Fruit fly (Drosophila melanogaster) Kc167 (cell line): Measurements from ENCODE around the gene DnaJ-1.

Experiments
- Myc ChIP-seq: fragments of >200 bp; optimal IDR thresholded peaks from 2 replicates; lab custom pipeline; 2017; ENCODE audit warnings: missing external identifiers
- Sin3A ChIP-seq: fragments of >200 bp; optimal IDR thresholded peaks from 2 replicates; lab custom pipeline; 2018; ENCODE audit warnings: missing external identifiers
- h ChIP-seq: fragments of >200 bp; optimal IDR thresholded peaks from 3 replicates; lab custom pipeline; 2018; ENCODE audit warnings: missing external identifiers
- insv ChIP-seq: fragments of >200 bp; optimal IDR thresholded peaks from 3 replicates; lab custom pipeline; 2018; ENCODE audit warnings: missing external identifiers
- psq ChIP-seq: fragments of >200 bp; optimal IDR thresholded peaks from 2 replicates; lab custom pipeline; 2017; ENCODE audit warnings: missing external identifiers
- ttk ChIP-seq: sonication (Bioruptor generic); optimal IDR thresholded peaks from 2 replicates; lab custom pipeline; 2017; ENCODE audit warnings: missing external identifiers

DnaJ-1 gene

DNA sequence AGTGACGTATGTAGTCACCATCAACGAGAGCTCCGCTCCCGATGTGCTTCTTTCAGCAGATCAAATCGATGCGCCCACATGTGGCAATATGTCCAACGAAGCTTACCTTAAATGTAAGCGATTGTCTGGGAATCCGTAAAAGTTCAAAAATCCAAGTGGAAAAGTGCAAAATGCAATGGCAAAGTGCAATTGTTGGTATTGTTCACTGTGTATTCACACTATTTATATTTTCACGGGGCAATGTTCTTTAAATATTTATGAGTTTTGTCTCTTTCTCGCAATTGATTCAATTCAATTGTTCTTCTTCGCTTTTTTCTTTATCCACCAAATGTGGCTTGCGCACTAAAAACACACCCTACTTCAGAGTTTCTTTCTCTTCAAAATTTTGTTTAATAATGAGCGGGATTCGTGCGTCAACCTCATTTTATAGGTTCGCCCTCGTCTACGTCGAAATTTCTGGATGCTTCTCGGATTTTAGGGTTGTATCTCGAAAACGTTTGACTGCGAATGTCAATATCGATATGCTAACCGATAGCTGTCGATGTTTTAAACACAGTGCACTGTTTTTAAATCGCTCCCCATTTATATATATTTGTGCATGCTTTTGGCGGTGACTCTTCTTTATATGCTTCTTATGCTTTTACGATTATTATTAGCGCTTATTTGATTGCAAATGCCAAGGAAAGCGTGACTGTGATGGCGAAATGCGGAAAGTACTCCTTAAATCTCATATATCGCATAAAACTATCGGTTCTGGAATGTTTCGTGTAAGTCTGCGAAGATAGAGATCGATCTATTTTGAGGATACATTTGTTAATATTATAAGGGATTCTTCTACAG is at the start of gene DnaJ-1:
TSS of gene DnaJ-1 (minus strand) at position 450 of the 840 bp plus-strand sequence.
- TF ChIP-seq h (lab: Kevin White, UChicago) (no peak), Myc (lab: Kevin White, UChicago) (no peak), Sin3A (lab: Kevin White, UChicago) (no peak), insv (lab: Kevin White, UChicago) (no peak), psq (lab: Kevin White, UChicago) (no peak), ttk (lab: Kevin White, UChicago) (no peak)

DNA sequence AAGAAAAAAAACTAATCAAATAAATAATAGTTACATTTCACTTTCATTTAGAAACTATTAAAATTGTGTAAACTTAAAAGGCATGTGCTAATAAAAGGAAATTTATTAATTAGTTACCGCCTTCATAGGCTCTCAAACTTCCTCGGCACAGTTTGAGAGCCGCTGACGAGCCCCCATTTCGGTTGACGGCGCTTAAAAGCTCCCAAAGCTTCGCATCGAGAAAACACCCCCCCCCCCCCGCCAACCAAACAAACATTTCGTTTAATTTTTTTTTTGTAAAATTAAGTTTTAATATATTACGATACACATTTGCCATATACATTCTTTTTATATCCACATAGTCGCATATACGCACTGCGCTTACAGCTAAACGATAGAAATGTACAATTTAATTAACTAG is 45.3 kb upstream of the DnaJ-1 start:
- TF ChIP-seq h (lab: Kevin White, UChicago) = no peak
- no peak for TF ChIP-seq insv (lab: Kevin White, UChicago)
- TF ChIP-seq Myc (lab: Kevin White, UChicago) = no peak
- TF ChIP-seq ttk (lab: Kevin White, UChicago) = no peak
- TF ChIP-seq Sin3A (lab: Kevin White, UChicago) = no peak
- no peak for TF ChIP-seq psq (lab: Kevin White, UChicago)

DNA sequence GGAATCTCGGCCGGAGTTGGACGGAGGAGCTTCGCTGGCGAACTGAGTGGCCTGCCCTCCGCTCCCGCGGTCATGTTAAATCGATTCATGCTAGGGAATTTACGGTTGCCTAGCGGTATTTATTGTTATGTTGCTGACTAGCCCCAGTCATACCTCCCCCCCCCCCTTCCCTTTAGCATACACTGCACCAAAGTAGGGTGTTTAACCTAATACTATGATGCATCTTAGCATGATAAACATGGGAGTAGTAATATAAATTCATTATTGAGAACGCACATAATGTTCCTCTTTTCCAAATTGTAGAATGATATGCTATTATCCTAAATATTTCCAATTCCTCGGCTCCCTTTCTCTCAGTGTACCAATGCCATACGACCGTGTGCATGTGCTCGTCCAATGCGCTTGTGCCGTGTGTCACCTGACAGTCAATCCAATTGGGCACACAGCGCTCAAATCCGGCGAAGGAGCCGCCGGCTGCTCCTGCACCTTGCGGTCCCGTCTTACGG is 44.6 kb upstream of the DnaJ-1 start, which contains the start of gene Tektin-C:
TSS of gene Tektin-C (minus strand) at position 51 of the 506 bp plus-strand sequence.
- TF ChIP-seq Myc (lab: Kevin White, UChicago) = no peak
- TF ChIP-seq ttk (lab: Kevin White, UChicago) = no peak
- TF ChIP-seq h (lab: Kevin White, UChicago) = no peak
- TF ChIP-seq insv (lab: Kevin White, UChicago) = no peak
- TF ChIP-seq Sin3A (lab: Kevin White, UChicago) = no peak
- TF ChIP-seq psq (lab: Kevin White, UChicago) = no peak

DNA sequence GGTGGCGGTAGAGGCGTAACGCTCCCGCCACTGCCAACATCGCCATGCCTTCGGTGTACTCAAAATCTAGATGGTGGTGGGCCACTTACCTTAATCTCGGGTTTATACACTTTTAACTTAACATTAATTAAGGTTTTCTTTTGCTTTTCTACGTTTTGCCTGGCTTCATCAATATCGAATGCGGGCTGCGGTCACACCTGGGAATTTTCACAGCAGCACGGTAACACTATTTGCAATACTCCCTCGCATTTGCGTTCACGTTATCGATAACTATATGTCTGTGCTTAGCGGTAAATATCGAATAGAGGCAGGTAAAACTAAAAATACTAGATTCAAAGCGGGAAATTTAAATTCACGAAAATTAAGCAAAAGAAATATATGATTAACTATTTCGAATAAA is 42.0 kb upstream of the DnaJ-1 start, which contains the start of gene Bre1:
TSS of gene Bre1 (minus strand) at position 226 of the 400 bp plus-strand sequence.
- TF ChIP-seq insv (lab: Kevin White, UChicago) (no peak), ttk (lab: Kevin White, UChicago) (no peak), Myc (lab: Kevin White, UChicago) (no peak)

DNA sequence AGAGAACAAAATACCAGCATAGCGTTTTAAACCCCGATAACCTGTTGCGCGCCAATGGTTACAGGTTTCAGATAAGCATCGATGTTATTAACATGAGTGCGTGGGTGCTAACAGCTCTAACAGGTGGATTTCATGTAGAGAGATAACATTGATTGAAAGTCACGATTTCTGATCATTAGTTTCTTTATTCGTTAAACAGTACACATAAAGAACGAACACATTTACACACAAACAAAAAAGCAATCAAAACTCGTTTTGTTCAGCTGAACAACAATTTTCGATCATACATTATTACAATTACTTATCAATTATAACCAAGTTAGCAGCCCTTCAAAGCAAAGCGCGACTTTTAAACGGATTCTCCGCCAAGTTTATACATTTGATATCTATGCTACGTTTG is 37.7 kb upstream of the DnaJ-1 start:
- TF ChIP-seq Sin3A (lab: Kevin White, UChicago) (no peak), Myc (lab: Kevin White, UChicago) (no peak), ttk (lab: Kevin White, UChicago) (no peak), h (lab: Kevin White, UChicago) (no peak), insv (lab: Kevin White, UChicago) (no peak), psq (lab: Kevin White, UChicago) (no peak)

DNA sequence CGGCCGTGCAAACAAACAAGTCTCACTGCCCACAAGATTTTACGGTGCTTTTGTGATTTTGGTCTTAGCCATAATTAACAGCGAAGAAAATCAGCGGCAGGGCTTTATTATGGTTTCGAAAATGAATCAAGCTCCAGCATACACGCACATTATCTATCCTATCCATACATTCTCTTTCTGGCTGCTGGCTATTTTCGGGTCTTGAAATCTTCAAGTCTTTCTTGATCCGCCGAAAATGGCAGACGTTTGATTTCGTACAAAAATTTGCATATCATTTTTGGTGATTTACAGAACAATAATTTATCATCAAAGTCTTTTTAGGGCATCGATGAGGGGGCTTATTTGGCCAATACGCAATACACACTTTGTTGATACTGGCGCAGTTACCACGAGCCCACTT is 36.8 kb upstream of the DnaJ-1 start:
- TF ChIP-seq h (lab: Kevin White, UChicago) (no peak), psq (lab: Kevin White, UChicago) (no peak), insv (lab: Kevin White, UChicago) (no peak), ttk (lab: Kevin White, UChicago) (no peak), Myc (lab: Kevin White, UChicago) (no peak), Sin3A (lab: Kevin White, UChicago) (no peak)

DNA sequence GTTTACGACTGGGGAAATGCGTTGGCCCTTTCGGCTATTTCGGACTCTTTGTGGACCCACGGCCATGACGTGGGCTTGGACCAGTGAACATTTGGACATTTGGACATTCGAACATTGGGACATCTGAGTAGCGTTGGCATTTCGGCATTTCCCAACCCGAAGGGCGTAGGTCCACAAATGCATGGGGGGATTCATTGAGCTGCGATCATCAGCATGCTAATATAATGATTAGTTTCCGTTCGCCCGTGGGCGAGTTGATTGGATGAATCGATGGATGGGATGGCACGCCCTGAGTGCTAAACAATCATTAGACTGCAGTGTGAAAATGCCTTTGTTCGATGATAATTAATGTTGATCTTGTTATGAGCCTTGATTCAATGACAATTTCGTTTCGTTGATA is 35.5 kb upstream of the DnaJ-1 start:
- TF ChIP-seq ttk (lab: Kevin White, UChicago) = no peak
- no peak for TF ChIP-seq psq (lab: Kevin White, UChicago)
- TF ChIP-seq Sin3A (lab: Kevin White, UChicago) = no peak
- TF ChIP-seq h (lab: Kevin White, UChicago) = no peak
- no peak for TF ChIP-seq Myc (lab: Kevin White, UChicago)
- TF ChIP-seq insv (lab: Kevin White, UChicago) = no peak

DNA sequence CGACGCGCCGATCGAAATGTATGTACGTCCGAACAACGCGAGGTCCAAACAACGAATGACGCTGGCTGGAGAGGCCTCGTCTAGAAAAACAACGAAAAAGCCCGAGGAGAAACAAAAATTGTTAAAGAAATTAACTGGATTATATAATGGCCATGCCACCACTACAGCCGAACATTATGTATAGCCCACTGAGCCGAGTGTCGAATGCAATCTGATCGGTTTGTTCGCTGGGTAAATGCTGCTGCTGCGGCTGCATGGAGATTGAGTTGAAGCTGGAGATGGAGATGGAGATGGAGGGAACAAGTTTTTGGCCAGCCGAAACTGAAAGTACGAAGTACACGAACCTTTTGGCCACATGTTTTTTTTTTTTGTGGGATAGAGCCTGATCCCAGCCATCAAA is 34.6 kb upstream of the DnaJ-1 start, which contains the start of gene Cralbp:
TSS of gene Cralbp (minus strand) at position 115 of the 400 bp plus-strand sequence.
- no peak for TF ChIP-seq h (lab: Kevin White, UChicago)
- no peak for TF ChIP-seq Myc (lab: Kevin White, UChicago)
- TF ChIP-seq ttk (lab: Kevin White, UChicago) = no peak
- no peak for TF ChIP-seq psq (lab: Kevin White, UChicago)
- no peak for TF ChIP-seq insv (lab: Kevin White, UChicago)
- TF ChIP-seq Sin3A (lab: Kevin White, UChicago) = no peak

DNA sequence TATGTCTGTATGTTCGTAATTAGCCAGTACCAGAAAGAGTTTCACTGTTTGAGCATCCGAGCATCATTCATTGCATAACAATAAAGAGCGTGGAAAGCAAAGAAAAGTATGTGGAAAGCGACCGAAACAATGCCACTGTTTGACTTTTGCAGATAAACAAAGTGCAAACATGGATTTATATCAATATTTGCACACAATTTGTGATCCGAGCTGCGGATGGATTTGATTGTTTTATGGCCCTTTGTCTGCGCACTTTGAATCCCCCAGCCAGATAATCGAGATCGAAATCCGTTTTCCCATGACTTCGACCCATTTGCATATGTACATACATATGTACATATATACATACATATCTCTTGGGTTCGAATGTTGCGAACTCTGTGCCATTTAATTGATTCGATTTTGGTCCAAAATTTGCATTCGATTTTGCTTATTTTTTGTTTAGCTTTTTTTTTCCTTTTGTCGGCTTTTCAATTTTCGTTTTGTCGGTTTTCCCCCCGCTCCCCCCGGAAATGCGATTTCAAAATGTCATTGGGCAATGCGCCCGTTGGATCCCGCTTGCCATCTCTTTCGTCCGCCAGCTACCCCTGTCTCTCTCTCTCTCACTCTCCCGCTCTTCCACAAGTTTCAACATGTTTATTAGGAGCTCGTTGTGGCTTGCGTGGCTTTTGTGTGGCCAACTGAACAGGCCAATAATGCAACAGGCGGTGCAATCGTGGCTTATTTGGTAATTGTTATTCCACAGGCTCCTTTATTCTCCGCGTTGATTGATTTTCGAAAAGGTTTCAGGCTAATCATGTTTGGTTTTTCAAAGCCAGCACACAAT is 33.5 kb upstream of the DnaJ-1 start:
- TF ChIP-seq ttk (lab: Kevin White, UChicago) (no peak), h (lab: Kevin White, UChicago) (no peak), psq (lab: Kevin White, UChicago) (no peak), Myc (lab: Kevin White, UChicago) (no peak), insv (lab: Kevin White, UChicago) (no peak), Sin3A (lab: Kevin White, UChicago) (no peak)

DNA sequence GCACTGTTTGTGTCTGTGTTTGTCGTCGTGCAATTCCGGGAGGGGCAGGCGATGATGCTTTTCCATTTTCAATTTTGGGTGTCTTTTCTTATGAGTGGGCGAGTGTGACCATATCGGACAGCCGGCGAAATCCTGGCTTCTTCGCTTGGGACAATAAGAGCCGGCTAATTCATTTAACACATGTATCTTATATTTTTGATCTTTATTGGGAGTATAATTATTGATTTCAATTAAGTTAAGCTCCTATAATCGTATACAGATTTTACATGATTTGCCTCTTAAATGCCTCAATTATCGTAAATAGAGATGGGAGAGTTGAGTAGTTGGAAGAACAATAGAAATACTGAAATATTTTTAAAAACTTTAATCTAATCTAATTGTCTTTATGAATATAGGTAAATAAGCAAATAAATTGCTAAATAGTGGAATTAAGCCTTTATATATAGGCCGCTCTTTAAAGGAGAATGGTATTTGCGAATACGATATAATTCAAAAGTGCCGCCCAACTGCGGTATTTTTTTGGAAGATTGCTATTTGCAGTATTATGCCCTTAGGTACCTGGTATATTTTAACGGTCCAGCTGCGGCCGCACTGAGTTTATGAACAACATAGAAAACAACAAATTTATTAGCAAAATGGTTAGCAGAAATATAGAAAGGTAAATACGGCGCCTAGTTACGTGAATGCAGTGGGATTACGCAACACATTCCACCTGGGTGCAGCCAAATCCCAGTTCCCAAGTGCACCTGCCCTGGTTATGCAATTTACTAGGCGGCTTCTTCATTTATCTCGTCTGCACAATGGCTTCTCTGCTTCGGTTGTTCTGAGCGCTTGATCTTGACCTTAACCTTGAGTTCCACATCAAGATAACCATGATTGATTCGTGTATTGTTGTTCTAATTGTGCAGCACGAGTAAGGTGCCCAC is 27.8 kb upstream of the DnaJ-1 start, which contains the start of the genes Myt1, PGRP-LD and Pmi:
TSS of gene Myt1 (minus strand) at position 116 of the 926 bp plus-strand sequence.
TSS of gene PGRP-LD (plus strand) at position 576 of the 926 bp plus-strand sequence.
TSS of gene Pmi (plus strand) at position 576 of the 926 bp plus-strand sequence.
- TF ChIP-seq h (lab: Kevin White, UChicago) (no peak), psq (lab: Kevin White, UChicago) (no peak), insv (lab: Kevin White, UChicago) (no peak), Sin3A (lab: Kevin White, UChicago) (no peak), Myc (lab: Kevin White, UChicago) (no peak), ttk (lab: Kevin White, UChicago) (no peak)
